Worm (Caenorhabditis elegans) whole organism, late embryonic: ENCODE measurements around the gene srlf-32.

Experiments
- F13H6.1 ChIP-seq: sonication (generic microtip); optimal IDR thresholded peaks from 2 replicates; lab custom pipeline; 2016; ENCODE audit warnings: missing genetic modification characterization, missing compliant biosample characterization
- ama-1 ChIP-seq: fragments of 150-350 bp; optimal IDR thresholded peaks from 2 replicates; lab custom pipeline; 2014
- ceh-19 ChIP-seq: fragments of 200-800 bp; sonication (Bioruptor generic); optimal IDR thresholded peaks from 2 replicates; lab custom pipeline; 2018; ENCODE audit warnings: mild to moderate bottlenecking, missing genetic modification characterization, missing compliant biosample characterization
- ceh-34 ChIP-seq: sonication (generic microtip); optimal IDR thresholded peaks from 2 replicates; lab custom pipeline; 2016; ENCODE audit warnings: mild to moderate bottlenecking, missing genetic modification characterization, missing compliant biosample characterization
- che-1 ChIP-seq: sonication (generic microtip); optimal IDR thresholded peaks from 2 replicates; lab custom pipeline; 2016; ENCODE audit warnings: mild to moderate bottlenecking, missing genetic modification characterization, missing compliant biosample characterization
- dve-1 ChIP-seq: sonication (generic microtip); optimal IDR thresholded peaks from 2 replicates; lab custom pipeline; 2017; ENCODE audit warnings: antibody characterized with exemption, mild to moderate bottlenecking, missing genetic modification characterization, missing compliant biosample characterization
- elt-2 ChIP-seq: sonication (generic microtip); optimal IDR thresholded peaks from 2 replicates; lab custom pipeline; 2016; ENCODE audit warnings: missing genetic modification reagents, missing genetic modification characterization, missing compliant biosample characterization
- fax-1 ChIP-seq: sonication (generic microtip); optimal IDR thresholded peaks from 2 replicates; lab custom pipeline; 2016; ENCODE audit warnings: missing genotype, missing genetic modification characterization, missing compliant biosample characterization
- hlh-8 ChIP-seq: sonication (generic microtip); optimal IDR thresholded peaks from 2 replicates; lab custom pipeline; 2016; ENCODE audit warnings: missing genotype, missing genetic modification characterization, missing compliant biosample characterization
- mec-3 ChIP-seq: sonication (generic microtip); optimal IDR thresholded peaks from 2 replicates; lab custom pipeline; 2016; ENCODE audit warnings: borderline replicate concordance, missing genetic modification characterization, missing compliant biosample characterization
- nfya-1 ChIP-seq: sonication (generic microtip); optimal IDR thresholded peaks from 2 replicates; lab custom pipeline; 2017; ENCODE audit warnings: missing genetic modification characterization, mild to moderate bottlenecking, missing compliant biosample characterization, antibody characterized with exemption, moderate library complexity
- nhr-11 ChIP-seq: fragments of 150-350 bp; optimal IDR thresholded peaks from 2 replicates; lab custom pipeline; 2014; ENCODE audit warnings: missing biosample characterization, missing genetic modification characterization
- pat-9 ChIP-seq: fragments of 200-800 bp; sonication (Bioruptor generic); optimal IDR thresholded peaks from 2 replicates; lab custom pipeline; 2018; ENCODE audit warnings: mild to moderate bottlenecking, missing genetic modification characterization, moderate library complexity, missing compliant biosample characterization
- pqm-1 ChIP-seq: sonication (generic microtip); optimal IDR thresholded peaks from 2 replicates; lab custom pipeline; 2016; ENCODE audit warnings: missing genetic modification characterization, missing compliant biosample characterization

DNA sequence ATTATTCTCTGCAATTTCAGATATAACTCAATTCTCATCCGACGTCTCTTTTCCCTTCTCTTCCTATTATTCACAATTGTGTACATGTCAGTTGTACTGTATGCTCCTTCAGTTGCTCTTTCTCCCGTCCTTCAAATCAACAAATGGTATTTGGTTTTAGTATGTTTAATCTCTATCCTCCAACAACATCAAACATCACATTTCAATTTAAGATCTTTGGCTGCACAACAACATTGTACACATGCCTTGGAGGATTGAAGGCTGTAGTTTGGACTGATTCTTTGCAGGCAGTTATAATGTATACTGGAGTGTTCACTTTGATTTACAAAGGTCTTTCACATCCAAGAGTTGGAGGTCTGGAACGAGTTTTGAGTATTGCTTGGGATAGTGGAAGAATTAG is 12.7 kb downstream of the srlf-32 start:
- TF ChIP-seq ceh-34 (tag; lab: Kevin White, UChicago), result no peak
- TF ChIP-seq elt-2 (tag; lab: Kevin White, UChicago), result no peak
- no peak for TF ChIP-seq ama-1 (lab: Kevin White, UChicago)
- no peak for TF ChIP-seq dve-1 (tag; lab: Kevin White, UChicago)
- TF ChIP-seq pqm-1 (tag; lab: Kevin White, UChicago), result no peak
- TF ChIP-seq che-1 (tag; lab: Kevin White, UChicago), result no peak
- no peak for TF ChIP-seq F13H6.1 (tag; lab: Kevin White, UChicago)
- no peak for TF ChIP-seq nfya-1 (tag; lab: Kevin White, UChicago)
- TF ChIP-seq mec-3 (tag; lab: Kevin White, UChicago), result no peak
- TF ChIP-seq pat-9 (tag; lab: Kevin White, UChicago), result no peak
- TF ChIP-seq ceh-19 (GFP tag; lab: Kevin White, UChicago), result no peak
- TF ChIP-seq hlh-8 (tag; lab: Kevin White, UChicago), result no peak
- no peak for TF ChIP-seq nhr-11
- no peak for TF ChIP-seq fax-1
